Fruit fly (Drosophila melanogaster): ENCODE data around the gene CG9391.

DNA sequence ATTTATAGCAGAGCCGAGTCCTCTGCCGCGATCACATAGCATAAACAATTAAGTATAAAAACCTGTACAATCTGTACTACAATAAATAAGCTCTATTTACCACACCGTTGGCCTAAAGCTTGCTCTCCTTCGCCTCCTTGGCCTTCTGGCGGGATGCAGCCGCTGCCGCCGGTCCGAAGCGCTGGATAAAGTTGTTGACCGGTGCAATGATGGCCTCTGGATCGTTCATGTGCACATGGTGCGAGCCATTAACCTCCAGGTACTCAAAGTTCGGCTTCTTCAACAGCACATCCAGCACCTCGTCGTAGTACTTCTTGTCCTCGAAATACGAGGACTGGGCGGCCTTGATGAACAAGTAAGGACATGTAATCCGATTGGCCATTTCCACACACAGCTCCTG is 34.4 kb upstream of the CG9391 start:
- no peak for TF ChIP-seq cyc (GFP tag; optimal IDR thresholded peaks at IDR 0.05)
- no peak for TF ChIP-seq Ets96B (tag; optimal IDR thresholded peaks at IDR 0.05)
- TF ChIP-seq lz (GFP tag; optimal IDR thresholded peaks at IDR 0.05): no peak
- TF ChIP-seq net (GFP tag; optimal IDR thresholded peaks at IDR 0.05): no peak
- TF ChIP-seq dsx (GFP tag; optimal IDR thresholded peaks at IDR 0.05; ENCODE audit: poor library complexity, severe bottlenecking): no peak
- TF ChIP-seq Lpt (GFP tag; optimal IDR thresholded peaks at IDR 0.05): no peak

Measured in whole organism, prepupa.